Worm (Caenorhabditis elegans) whole organism, L2 larva: Measurements from ENCODE around the gene C25H3.11.

Experiments
- F13H6.1 ChIP-seq: sonication (generic microtip); optimal IDR thresholded peaks from 2 replicates; lab custom pipeline; 2016; ENCODE audit warnings: missing genetic modification characterization, missing compliant biosample characterization
- ZK546.5 ChIP-seq: sonication (generic microtip); optimal IDR thresholded peaks from 2 replicates; lab custom pipeline; 2017; ENCODE audit warnings: missing biosample characterization, missing genetic modification characterization
- ceh-82 ChIP-seq: fragments of 150-350 bp; optimal IDR thresholded peaks from 2 replicates; lab custom pipeline; 2014; ENCODE audit warnings: missing biosample characterization, missing genetic modification characterization
- egl-27 ChIP-seq: sonication (generic microtip); optimal IDR thresholded peaks from 3 replicates; lab custom pipeline; 2017; ENCODE audit warnings: missing biosample characterization, missing genetic modification reagents, missing genetic modification characterization
- elt-3 ChIP-seq: sonication (generic microtip); optimal IDR thresholded peaks from 2 replicates; lab custom pipeline; 2017; ENCODE audit warnings: missing biosample characterization, missing genetic modification characterization
- lin-39 ChIP-seq: fragments of 150-350 bp; optimal IDR thresholded peaks from 2 replicates; lab custom pipeline; 2014; ENCODE audit warnings: missing biosample characterization, missing genetic modification reagents, missing genetic modification characterization
- mdl-1 ChIP-seq, 2 experiments: fragments of 150-350 bp in 1 of 2; sonication (generic microtip) in 1 of 2; optimal IDR thresholded peaks; 2 replicates each; lab custom pipeline; 2017; ENCODE audit warnings: missing biosample characterization in 2 of 2, missing genetic modification characterization in 2 of 2
- nhr-237 ChIP-seq: fragments of 150-350 bp; optimal IDR thresholded peaks from 2 replicates; lab custom pipeline; 2014; ENCODE audit warnings: missing biosample characterization, missing genetic modification characterization
- nhr-6 ChIP-seq: fragments of 150-350 bp; optimal IDR thresholded peaks from 2 replicates; lab custom pipeline; 2014; ENCODE audit warnings: missing biosample characterization, missing genetic modification characterization
- nhr-77 ChIP-seq: fragments of 150-350 bp; optimal IDR thresholded peaks from 2 replicates; lab custom pipeline; 2014; ENCODE audit warnings: missing biosample characterization, missing genetic modification characterization
- snpc-4 ChIP-seq: fragments of 150-350 bp; optimal IDR thresholded peaks from 2 replicates; lab custom pipeline; 2014; ENCODE audit warnings: missing biosample characterization, missing genetic modification characterization
- zag-1 ChIP-seq: fragments of 150-350 bp; optimal IDR thresholded peaks from 2 replicates; lab custom pipeline; 2014; ENCODE audit warnings: missing biosample characterization, missing genetic modification characterization
- ztf-11 ChIP-seq: sonication (generic microtip); optimal IDR thresholded peaks from 2 replicates; lab custom pipeline; 2017; ENCODE audit warnings: missing biosample characterization, missing genetic modification characterization

- TF ChIP-seq nhr-6 (tag; lab: Kevin White, UChicago) (no peak), nhr-237 (tag; lab: Kevin White, UChicago) (no peak), ceh-82 (no peak), mdl-1 (tag; optimal IDR thresholded peaks at IDR 0.05; lab: Kevin White, UChicago) (no peak), nhr-77 (tag; lab: Kevin White, UChicago) (no peak), zag-1 (no peak), elt-3 (tag; lab: Kevin White, UChicago) (no peak), F13H6.1 (tag; lab: Kevin White, UChicago) (peak; percentile 10), lin-39 (no peak), ztf-11 (tag; lab: Kevin White, UChicago) (no peak), snpc-4 (tag; lab: Kevin White, UChicago) (peak; percentile 59), ZK546.5 (tag; lab: Kevin White, UChicago) (no peak), egl-27 (tag; lab: Kevin White, UChicago) (no peak)
These were observed 9.4 kb upstream of the C25H3.11 start for ce11 chrII:5698254-5698653.
